Worm (Caenorhabditis elegans) whole organism, L2 larva: Measurements from ENCODE around the gene nep-18.

Experiments used
- C34F6.9 ChIP-seq: fragments of 150-350 bp; optimal IDR thresholded peaks from 2 replicates; lab custom pipeline; 2014; ENCODE audit warnings: missing biosample characterization, missing genetic modification characterization
- ZK546.5 ChIP-seq: sonication (generic microtip); optimal IDR thresholded peaks from 2 replicates; lab custom pipeline; 2017; ENCODE audit warnings: missing biosample characterization, missing genetic modification characterization
- aly-2 ChIP-seq: fragments of 150-350 bp; optimal IDR thresholded peaks from 2 replicates; lab custom pipeline; 2014; ENCODE audit warnings: missing biosample characterization, missing genetic modification characterization
- ama-1 ChIP-seq: fragments of 150-350 bp; optimal IDR thresholded peaks from 2 replicates; lab custom pipeline; 2018; ENCODE audit warnings: inconsistent platforms
- ceh-16 ChIP-seq: fragments of 150-350 bp; optimal IDR thresholded peaks from 2 replicates; lab custom pipeline; 2014; ENCODE audit warnings: missing biosample characterization, missing genetic modification characterization
- lsy-2 ChIP-seq, 2 experiments: fragments of 150-350 bp in 1 of 2; sonication (generic microtip) in 1 of 2; optimal IDR thresholded peaks; 2 replicates each; lab custom pipeline; 2014 to 2017; ENCODE audit warnings: missing biosample characterization in 2 of 2, missing genetic modification characterization in 2 of 2
- nhr-6 ChIP-seq: fragments of 150-350 bp; optimal IDR thresholded peaks from 2 replicates; lab custom pipeline; 2014; ENCODE audit warnings: missing biosample characterization, missing genetic modification characterization
- skn-1 ChIP-seq: sonication (generic microtip); optimal IDR thresholded peaks from 2 replicates; lab custom pipeline; 2017; ENCODE audit warnings: missing biosample characterization, missing genetic modification characterization
- snpc-4 ChIP-seq: fragments of 150-350 bp; optimal IDR thresholded peaks from 2 replicates; lab custom pipeline; 2014; ENCODE audit warnings: missing biosample characterization, missing genetic modification characterization
- unc-62 ChIP-seq: fragments of 150-350 bp; optimal IDR thresholded peaks from 2 replicates; lab custom pipeline; 2014; ENCODE audit warnings: missing biosample characterization, missing genetic modification reagents, missing genetic modification characterization
- ztf-4 ChIP-seq: fragments of 150-350 bp; optimal IDR thresholded peaks from 2 replicates; lab custom pipeline; 2014; ENCODE audit warnings: missing biosample characterization, missing genetic modification characterization

- no peak for TF ChIP-seq ama-1 (lab: Kevin White, UChicago)
- no peak for TF ChIP-seq ceh-16 (tag; lab: Kevin White, UChicago)
- no peak for TF ChIP-seq nhr-6 (tag; lab: Kevin White, UChicago)
- no peak for TF ChIP-seq aly-2 (tag; lab: Kevin White, UChicago)
- TF ChIP-seq unc-62 (GFP tag; lab: Kevin White, UChicago), result no peak
- no peak for TF ChIP-seq lsy-2 (tag; optimal IDR thresholded peaks at IDR 0.05; lab: Kevin White, UChicago)
- no peak for TF ChIP-seq snpc-4
- TF ChIP-seq skn-1 (tag; lab: Kevin White, UChicago), result no peak
- no peak for TF ChIP-seq ZK546.5 (tag; lab: Kevin White, UChicago)
- TF ChIP-seq C34F6.9 (tag; lab: Kevin White, UChicago), result no peak
- no peak for TF ChIP-seq ztf-4 (tag; lab: Kevin White, UChicago)
These were observed 37.1 kb upstream of the nep-18 start for ce11 chrII:2600931-2601330.
